Worm (Caenorhabditis elegans) whole organism, L1 larva: ENCODE data around the gene ZK783.7.

Experiments
- C34B4.2 ChIP-seq: sonication (generic microtip); optimal IDR thresholded peaks from 2 replicates; lab custom pipeline; 2017; ENCODE audit warnings: mild to moderate bottlenecking, missing genetic modification characterization, missing compliant biosample characterization
- aly-2 ChIP-seq: fragments of 150-350 bp; optimal IDR thresholded peaks from 2 replicates; lab custom pipeline; 2014; ENCODE audit warnings: missing biosample characterization, missing genetic modification characterization
- ama-1 ChIP-seq: fragments of 150-350 bp; optimal IDR thresholded peaks from 2 replicates; lab custom pipeline; 2014
- ceh-63 ChIP-seq: fragments of 200-800 bp; sonication (Bioruptor generic); optimal IDR thresholded peaks from 2 replicates; lab custom pipeline; 2018; ENCODE audit warnings: mild to moderate bottlenecking, missing genetic modification characterization, missing compliant biosample characterization
- irx-1 ChIP-seq: sonication (generic microtip); optimal IDR thresholded peaks from 2 replicates; lab custom pipeline; 2016; ENCODE audit warnings: missing genetic modification characterization, missing compliant biosample characterization
- lin-35 ChIP-seq, 2 experiments: fragments of 150-350 bp; optimal IDR thresholded peaks; 2 replicates each; lab custom pipeline; 2014; ENCODE audit warnings: missing biosample characterization in 2 of 2, missing genetic modification characterization in 2 of 2, missing genetic modification reagents in 2 of 2
- mdl-1 ChIP-seq, 2 experiments: fragments of 150-350 bp; optimal IDR thresholded peaks; 2 replicates each; lab custom pipeline; 2014 to 2017; ENCODE audit warnings: missing biosample characterization in 2 of 2, missing genetic modification characterization in 2 of 2, inconsistent platforms in 1 of 2
- nhr-12 ChIP-seq: sonication (generic microtip); optimal IDR thresholded peaks from 2 replicates; lab custom pipeline; 2017; ENCODE audit warnings: missing biosample characterization, missing genetic modification characterization
- tbx-2 ChIP-seq: sonication (generic microtip); optimal IDR thresholded peaks from 2 replicates; lab custom pipeline; 2016; ENCODE audit warnings: missing genetic modification characterization, missing compliant biosample characterization
- unc-86 ChIP-seq: sonication (generic microtip); optimal IDR thresholded peaks from 2 replicates; lab custom pipeline; 2016; ENCODE audit warnings: missing genetic modification characterization, missing compliant biosample characterization
- vab-15 ChIP-seq: sonication (generic microtip); optimal IDR thresholded peaks from 2 replicates; lab custom pipeline; 2017; ENCODE audit warnings: missing genotype, mild to moderate bottlenecking, missing genetic modification characterization, missing compliant biosample characterization
- zag-1 ChIP-seq: fragments of 150-350 bp; optimal IDR thresholded peaks from 2 replicates; lab custom pipeline; 2014; ENCODE audit warnings: missing biosample characterization, missing genetic modification characterization

DNA sequence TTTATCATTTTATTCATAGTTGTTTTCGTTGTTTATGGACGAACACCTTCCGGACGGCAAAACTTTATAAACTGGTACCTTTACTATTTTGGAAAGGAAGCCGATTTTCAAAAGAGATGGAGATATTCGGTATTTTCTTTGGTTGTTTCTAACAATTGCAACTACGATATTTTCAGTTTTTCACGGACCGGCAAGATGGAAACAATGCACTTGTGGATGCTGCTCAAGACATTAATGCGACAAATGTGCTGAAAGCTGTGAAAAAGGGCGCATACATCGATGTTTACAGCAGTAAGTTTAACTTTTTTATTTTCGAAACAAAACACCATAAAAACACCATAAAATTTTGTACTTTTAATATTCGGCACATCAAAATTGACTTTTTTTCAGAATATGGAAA is 9.4 kb downstream of the ZK783.7 start:
- no peak for TF ChIP-seq nhr-12 (tag; lab: Kevin White, UChicago)
- TF ChIP-seq lin-35 (GFP tag; optimal IDR thresholded peaks at IDR 0.05; lab: Kevin White, UChicago), result no peak
- no peak for TF ChIP-seq irx-1 (tag; lab: Kevin White, UChicago)
- no peak for TF ChIP-seq ceh-63
- TF ChIP-seq tbx-2 (tag; lab: Kevin White, UChicago), result no peak
- no peak for TF ChIP-seq zag-1 (tag; lab: Kevin White, UChicago)
- TF ChIP-seq aly-2, result no peak
- no peak for TF ChIP-seq ama-1 (lab: Kevin White, UChicago)
- TF ChIP-seq vab-15, result no peak
- TF ChIP-seq C34B4.2 (tag; lab: Kevin White, UChicago), result no peak
- TF ChIP-seq unc-86 (tag; lab: Kevin White, UChicago), result no peak
- no peak for TF ChIP-seq mdl-1 (tag; optimal IDR thresholded peaks at IDR 0.05; lab: Kevin White, UChicago)
